Fruit fly (Drosophila melanogaster) whole organism, prepupa: ENCODE results near the gene PH4alphaSG2.

ENCODE experiments used
- CG7368 ChIP-seq: fragments of 200-800 bp; sonication (Bioruptor generic); optimal IDR thresholded peaks from 3 replicates; lab custom pipeline; 2016; ENCODE audit warnings: missing biosample characterization, missing genetic modification characterization
- Ets96B ChIP-seq: fragments of 200-800 bp; optimal IDR thresholded peaks from 2 replicates; lab custom pipeline; 2019; ENCODE audit warnings: missing biosample characterization, mild to moderate bottlenecking, missing genetic modification characterization, moderate library complexity
- Hr4 ChIP-seq: fragments of 200-800 bp; sonication (Bioruptor generic); optimal IDR thresholded peaks from 3 replicates; lab custom pipeline; 2016; ENCODE audit warnings: missing biosample characterization, missing genetic modification characterization
- svp ChIP-seq: fragments of 200-800 bp; sonication (Bioruptor generic); peaks from one replicate; lab custom pipeline; 2016; ENCODE audit warnings: missing biosample characterization, missing genetic modification characterization

DNA sequence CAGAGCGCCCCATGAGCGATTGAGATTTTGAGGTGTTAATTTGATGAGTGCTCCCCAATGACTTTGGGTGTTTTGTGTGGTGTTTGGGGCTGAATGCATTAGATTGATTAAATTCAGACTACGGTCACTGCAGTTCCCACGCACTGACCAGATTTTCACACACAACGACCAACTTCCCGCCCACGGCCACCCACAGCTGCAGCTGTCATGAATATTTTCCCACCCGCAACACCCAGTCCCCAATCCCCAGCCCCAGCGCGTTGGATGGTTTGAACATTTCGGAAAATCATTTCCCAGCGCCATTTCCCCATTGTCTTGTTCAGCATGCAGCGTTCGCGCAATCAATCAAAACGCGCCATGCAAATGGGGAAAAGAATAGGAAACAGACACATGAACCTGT is 51.6 kb downstream of the PH4alphaSG2 start:
- TF ChIP-seq CG7368 (GFP tag; lab: Kevin White, UChicago) (no peak), Ets96B (tag; lab: Kevin White, UChicago) (no peak), svp (no peak), Hr4 (GFP tag; lab: Kevin White, UChicago) (no peak)
